Worm (Caenorhabditis elegans): Measurements from ENCODE around the gene T16G1.3.

ce11 chrV:12967110-12967509 lies 23.0 kb upstream of the T16G1.3 start, which contains the start of gene R186.3:
- TF ChIP-seq nhr-28 (tag; optimal IDR thresholded peaks at IDR 0.05) (no peak), egl-27 (tag; optimal IDR thresholded peaks at IDR 0.05) (no peak), lin-39 (tag; optimal IDR thresholded peaks at IDR 0.05) (no peak), nhr-111 (GFP tag; optimal IDR thresholded peaks at IDR 0.05) (no peak), nhr-237 (tag; optimal IDR thresholded peaks at IDR 0.05) (no peak), Y105C5A.15 (GFP tag; IDR thresholded peaks at IDR 0.05) (no peak), lsy-2 (tag; optimal IDR thresholded peaks at IDR 0.05) (no peak), aha-1 (tag) (no peak)

All from whole organism, L4 larva.